Worm (Caenorhabditis elegans): ENCODE data around the gene srv-3.

DNA sequence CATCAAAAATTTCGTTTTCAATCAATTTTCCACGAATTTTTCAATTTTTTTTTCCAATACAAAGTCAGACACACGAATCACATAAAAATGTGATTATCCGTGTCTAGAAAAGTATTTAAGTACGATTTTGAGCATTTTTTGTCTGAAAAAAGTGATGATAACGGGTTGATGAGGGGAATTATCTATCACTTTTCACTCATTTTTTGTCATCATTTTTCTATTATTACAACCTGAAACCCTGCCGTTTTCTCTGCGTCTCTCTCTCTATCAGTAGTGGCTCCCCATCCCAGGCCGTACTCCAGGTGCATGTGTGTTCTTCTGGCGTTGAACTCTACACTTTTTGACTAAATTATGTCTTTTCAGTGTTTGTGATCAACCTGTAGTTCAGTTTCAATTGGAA, 36.4 kb downstream of the srv-3 start:
- TF ChIP-seq nhr-12 (tag; optimal IDR thresholded peaks at IDR 0.05), result no peak
- no peak for TF ChIP-seq blmp-1 (tag; optimal IDR thresholded peaks at IDR 0.05)
- no peak for TF ChIP-seq lsy-2 (tag; optimal IDR thresholded peaks at IDR 0.05)
- TF ChIP-seq unc-62 (GFP tag; optimal IDR thresholded peaks at IDR 0.05), result no peak
- TF ChIP-seq sptf-1 (tag; optimal IDR thresholded peaks at IDR 0.05), result no peak
- no peak for TF ChIP-seq elt-3 (tag; optimal IDR thresholded peaks at IDR 0.05)

Measured in whole organism, mixed stage, embryonic.